Fruit fly (Drosophila melanogaster) whole organism, embryonic: ENCODE results near the gene drongo.

Source experiments
- CG10209 ChIP-seq: fragments of 200-800 bp; sonication (Bioruptor generic); optimal IDR thresholded peaks from 3 replicates; lab custom pipeline; 2017; ENCODE audit warnings: missing biosample characterization, mild to moderate bottlenecking, missing genetic modification characterization, missing genetic modification reagents
- CG12744 ChIP-seq: fragments of 200-800 bp; sonication (Bioruptor generic); optimal IDR thresholded peaks from 2 replicates; lab custom pipeline; 2016; ENCODE audit warnings: missing biosample characterization, missing genetic modification characterization
- CG12942 ChIP-seq: fragments of 200-800 bp; sonication (Bioruptor generic); optimal IDR thresholded peaks from 3 replicates; lab custom pipeline; 2016; ENCODE audit warnings: missing biosample characterization, missing genetic modification characterization
- CG14441 ChIP-seq: fragments of 200-800 bp; sonication (Bioruptor generic); IDR thresholded peaks from 2 replicates; pipeline ENCODE4 v1.3.6; 2022; ENCODE audit warnings: missing biosample characterization, missing genetic modification characterization
- CG1602 ChIP-seq: fragments of 200-800 bp; sonication (Bioruptor generic); optimal IDR thresholded peaks from 3 replicates; lab custom pipeline; 2016; ENCODE audit warnings: missing biosample characterization, missing genetic modification characterization
- CG30020 ChIP-seq: fragments of 200-800 bp; optimal IDR thresholded peaks from 2 replicates; lab custom pipeline; 2019; ENCODE audit warnings: missing biosample characterization, mild to moderate bottlenecking, missing genetic modification characterization, moderate library complexity
- CG3065 ChIP-seq: fragments of 200-800 bp; sonication (Bioruptor generic); optimal IDR thresholded peaks from 2 replicates; lab custom pipeline; 2016; ENCODE audit warnings: missing biosample characterization, missing genetic modification characterization
- CG31224 ChIP-seq: fragments of 200-800 bp; sonication (Bioruptor generic); IDR thresholded peaks from 2 replicates; pipeline ENCODE4 v1.3.6; 2022; ENCODE audit warnings: missing biosample characterization, missing genetic modification characterization
- CG32767 ChIP-seq: fragments of 200-800 bp; sonication (Bioruptor generic); IDR thresholded peaks from 2 replicates; pipeline ENCODE4 v1.3.6; 2022; ENCODE audit warnings: missing biosample characterization, missing genetic modification characterization
- CG32772 ChIP-seq: fragments of 200-800 bp; sonication (Bioruptor generic); IDR thresholded peaks from 2 replicates; pipeline ENCODE4 v1.3.6; 2022; ENCODE audit warnings: missing biosample characterization, missing genetic modification characterization
- CG34376 ChIP-seq: fragments of 200-800 bp; sonication (Bioruptor generic); optimal IDR thresholded peaks from 2 replicates; lab custom pipeline; 2018; ENCODE audit warnings: missing biosample characterization, mild to moderate bottlenecking, missing genetic modification characterization
- CG4404 ChIP-seq: fragments of 200-800 bp; sonication (Bioruptor generic); IDR thresholded peaks from 2 replicates; pipeline ENCODE4 v1.3.6; 2022; ENCODE audit warnings: missing biosample characterization, missing genetic modification characterization
- CG6791 ChIP-seq: fragments of 200-800 bp; sonication (Bioruptor generic); IDR thresholded peaks from 3 replicates; pipeline ENCODE4 v1.3.6; 2022; ENCODE audit warnings: missing biosample characterization, missing genetic modification characterization; ENCODE audit not compliant: partially characterized antibody
- CG6854 ChIP-seq: fragments of 200-800 bp; sonication (Bioruptor generic); optimal IDR thresholded peaks from 3 replicates; lab custom pipeline; 2017; ENCODE audit warnings: missing biosample characterization, mild to moderate bottlenecking, missing genetic modification characterization
- CG7372 ChIP-seq: fragments of 200-800 bp; sonication (Bioruptor generic); IDR thresholded peaks from 2 replicates; pipeline ENCODE4 v1.3.6; 2022; ENCODE audit warnings: missing biosample characterization, missing genetic modification characterization
- CG8089 ChIP-seq: fragments of 200-800 bp; sonication (Bioruptor generic); optimal IDR thresholded peaks from 3 replicates; lab custom pipeline; 2016; ENCODE audit warnings: missing biosample characterization, missing genetic modification characterization
- CG8924 ChIP-seq: fragments of 200-800 bp; optimal IDR thresholded peaks from 3 replicates; lab custom pipeline; 2019; ENCODE audit warnings: missing biosample characterization, mild to moderate bottlenecking, missing genetic modification characterization, moderate library complexity
- CTCF ChIP-seq: fragments of 200-800 bp; sonication (Bioruptor generic); optimal IDR thresholded peaks from 2 replicates; lab custom pipeline; 2017; ENCODE audit warnings: missing biosample characterization, mild to moderate bottlenecking, missing genetic modification characterization, moderate library complexity
- CkIIα-i1 ChIP-seq: fragments of 200-800 bp; sonication (Bioruptor generic); IDR thresholded peaks from 2 replicates; pipeline ENCODE4 v1.3.6; 2022; ENCODE audit warnings: missing biosample characterization, missing genetic modification characterization
- CoRest ChIP-seq: fragments of 200-800 bp; sonication (Bioruptor generic); optimal IDR thresholded peaks from 3 replicates; lab custom pipeline; 2018; ENCODE audit warnings: missing biosample characterization, mild to moderate bottlenecking, missing genetic modification characterization, moderate library complexity
- D19B ChIP-seq: fragments of 200-800 bp; sonication (Bioruptor generic); optimal IDR thresholded peaks from 2 replicates; lab custom pipeline; 2017; ENCODE audit warnings: missing biosample characterization, mild to moderate bottlenecking, missing genetic modification characterization
- Dp ChIP-seq: fragments of 200-800 bp; sonication (Bioruptor generic); optimal IDR thresholded peaks from 2 replicates; lab custom pipeline; 2018; ENCODE audit warnings: missing biosample characterization, mild to moderate bottlenecking, missing genetic modification characterization, moderate library complexity
- E2f2 ChIP-seq: fragments of 200-800 bp; sonication (Bioruptor generic); IDR thresholded peaks from 2 replicates; pipeline ENCODE4 v1.3.6; 2022; ENCODE audit warnings: missing biosample characterization, missing genetic modification characterization
- GATAe ChIP-seq: fragments of 200-800 bp; sonication (Bioruptor generic); conservative IDR thresholded peaks from 2 replicates; pipeline ENCODE4 v1.3.6; 2022; ENCODE audit warnings: missing biosample characterization, missing genetic modification characterization
- Hand ChIP-seq: fragments of 200-800 bp; sonication (Bioruptor generic); optimal IDR thresholded peaks from 2 replicates; lab custom pipeline; 2017; ENCODE audit warnings: mild to moderate bottlenecking, missing biosample characterization, missing genetic modification reagents, missing genetic modification characterization
- Hr51 ChIP-seq, 2 experiments: fragments of 200-800 bp; sonication (Bioruptor generic); optimal IDR thresholded peaks; 2 replicates in 1 of 2; 3 replicates in 1 of 2; lab custom pipeline; 2016 to 2018; ENCODE audit warnings: missing biosample characterization in 2 of 2, missing genetic modification characterization in 2 of 2, mild to moderate bottlenecking in 1 of 2, moderate library complexity in 1 of 2
- NC2β ChIP-seq: fragments of 200-800 bp; sonication (Bioruptor generic); optimal IDR thresholded peaks from 2 replicates; lab custom pipeline; 2016; ENCODE audit warnings: missing biosample characterization, missing genetic modification characterization
- NFAT ChIP-seq: fragments of 200-800 bp; sonication (Bioruptor generic); IDR thresholded peaks from 2 replicates; pipeline ENCODE4 v1.3.6; 2022; ENCODE audit warnings: missing biosample characterization, missing genetic modification characterization
- Pdp1 ChIP-seq, 2 experiments: fragments of 200-800 bp; sonication (Bioruptor generic); optimal IDR thresholded peaks; 3 replicates each; lab custom pipeline; 2016; ENCODE audit warnings: missing biosample characterization in 2 of 2, missing genetic modification characterization in 2 of 2, mild to moderate bottlenecking in 1 of 2, moderate library complexity in 1 of 2
- Sin3A ChIP-seq: fragments of >200 bp; optimal IDR thresholded peaks from 2 replicates; lab custom pipeline; 2018
- Six4 ChIP-seq: fragments of 200-800 bp; sonication (Bioruptor generic); optimal IDR thresholded peaks from 2 replicates; lab custom pipeline; 2016; ENCODE audit warnings: missing biosample characterization, missing genetic modification characterization
- Sox100B ChIP-seq: fragments of 200-800 bp; sonication (Bioruptor generic); optimal IDR thresholded peaks from 3 replicates; lab custom pipeline; 2018; ENCODE audit warnings: missing biosample characterization, mild to moderate bottlenecking, missing genetic modification characterization
- Stat92E ChIP-seq, 3 experiments: fragments of >200 bp in 2 of 3; fragments of 200-800 bp in 1 of 3; sonication (Bioruptor generic) in 1 of 3; optimal IDR thresholded peaks; 2 replicates each; lab custom pipeline; 2017 to 2019; ENCODE audit warnings: missing biosample characterization in 3 of 3, missing genetic modification characterization in 3 of 3, mild to moderate bottlenecking in 1 of 3, moderate library complexity in 1 of 3
- YL-1 ChIP-seq: fragments of 200-800 bp; sonication (Bioruptor generic); optimal IDR thresholded peaks from 3 replicates; lab custom pipeline; 2017; ENCODE audit warnings: missing biosample characterization, mild to moderate bottlenecking, missing genetic modification characterization
- ato ChIP-seq: fragments of 200-800 bp; sonication (Bioruptor generic); IDR thresholded peaks from 2 replicates; pipeline ENCODE4 v1.3.6; 2022; ENCODE audit warnings: missing biosample characterization, missing genetic modification characterization; ENCODE audit not compliant: partially characterized antibody
- bsh ChIP-seq, 2 experiments: fragments of 200-800 bp; sonication (Bioruptor generic); optimal IDR thresholded peaks; 2 replicates each; lab custom pipeline; 2017 to 2018; ENCODE audit warnings: mild to moderate bottlenecking in 2 of 2, missing biosample characterization in 2 of 2, missing genetic modification characterization in 2 of 2, moderate library complexity in 1 of 2
- dmrt11E ChIP-seq: fragments of 200-800 bp; sonication (Bioruptor generic); optimal IDR thresholded peaks from 3 replicates; lab custom pipeline; 2018; ENCODE audit warnings: missing biosample characterization, mild to moderate bottlenecking, missing genetic modification characterization, moderate library complexity
- fd102C ChIP-seq: fragments of 200-800 bp; sonication (Bioruptor generic); optimal IDR thresholded peaks from 2 replicates; lab custom pipeline; 2018; ENCODE audit warnings: missing biosample characterization, mild to moderate bottlenecking, missing genetic modification characterization, moderate library complexity
- lola ChIP-seq, 3 experiments: fragments of >200 bp in 2 of 3; fragments of 200-800 bp in 1 of 3; sonication (Bioruptor generic) in 1 of 3; optimal IDR thresholded peaks; 2 replicates each; lab custom pipeline; 2017 to 2019; ENCODE audit warnings: missing biosample characterization in 3 of 3, missing genetic modification characterization in 3 of 3, mild to moderate bottlenecking in 1 of 3, moderate library complexity in 1 of 3
- nom ChIP-seq: fragments of 200-800 bp; sonication (Bioruptor generic); optimal IDR thresholded peaks from 2 replicates; lab custom pipeline; 2017; ENCODE audit warnings: missing biosample characterization, missing genetic modification characterization, mild to moderate bottlenecking, moderate library complexity, missing genetic modification reagents
- odd ChIP-seq: fragments of 200-800 bp; sonication (Bioruptor generic); optimal IDR thresholded peaks from 2 replicates; lab custom pipeline; 2017; ENCODE audit warnings: missing biosample characterization, mild to moderate bottlenecking, missing genetic modification characterization
- pan ChIP-seq, 4 experiments: fragments of >200 bp in 3 of 4; fragments of 200-800 bp in 1 of 4; sonication (Bioruptor generic) in 1 of 4; optimal IDR thresholded peaks in 3 of 4; IDR thresholded peaks in 1 of 4; 2 replicates each; pipeline versions ENCODE4 v1.3.6 to Lab custom; 2017 to 2022; ENCODE audit warnings: missing biosample characterization in 2 of 4, missing genetic modification characterization in 2 of 4, mixed read lengths in 1 of 4
- pb ChIP-seq: fragments of 200-800 bp; sonication (Bioruptor generic); optimal IDR thresholded peaks from 3 replicates; lab custom pipeline; 2016; ENCODE audit warnings: missing biosample characterization, missing genetic modification characterization
- pita ChIP-seq: fragments of 200-800 bp; sonication (Bioruptor generic); optimal IDR thresholded peaks from 2 replicates; lab custom pipeline; 2017; ENCODE audit warnings: missing biosample characterization, mild to moderate bottlenecking, missing genetic modification characterization
- stc ChIP-seq: fragments of 200-800 bp; sonication (Bioruptor generic); IDR thresholded peaks from 2 replicates; pipeline ENCODE4 v1.3.6; 2022; ENCODE audit warnings: missing biosample characterization, missing genetic modification characterization
- tio ChIP-seq: fragments of 200-800 bp; sonication (Bioruptor generic); optimal IDR thresholded peaks from 2 replicates; lab custom pipeline; 2017; ENCODE audit warnings: missing biosample characterization, missing genetic modification characterization, inconsistent platforms
- vnd ChIP-seq: fragments of 200-800 bp; sonication (Bioruptor generic); IDR thresholded peaks from 3 replicates; pipeline ENCODE4 v1.3.6; 2022; ENCODE audit warnings: missing biosample characterization, missing genetic modification characterization; ENCODE audit not compliant: partially characterized antibody
- wdn ChIP-seq: fragments of 200-800 bp; sonication (Bioruptor generic); IDR thresholded peaks from 2 replicates; pipeline ENCODE4 v1.3.6; 2022; ENCODE audit warnings: missing biosample characterization, missing genetic modification characterization
- wor ChIP-seq: fragments of 200-800 bp; sonication (Bioruptor generic); IDR thresholded peaks from 2 replicates; pipeline ENCODE4 v1.3.6; 2022; ENCODE audit warnings: missing biosample characterization, missing genetic modification characterization

Gene drongo

dm6 chr2L:857897-858517 lies 7.1 kb upstream of the drongo start (continued):
- TF ChIP-seq Dp: no peak
- TF ChIP-seq CoRest: peak; percentile 54
- TF ChIP-seq Six4 (GFP tag; lab: Kevin White, UChicago): peak; percentile 55
- no peak for TF ChIP-seq wdn (GFP tag; lab: Robert Waterston, UW)
- TF ChIP-seq CkIIα-i1 (GFP tag; lab: Robert Waterston, UW): no peak
- TF ChIP-seq CG12942: no peak
- no peak for TF ChIP-seq ato
- no peak for TF ChIP-seq YL-1
- TF ChIP-seq Hand: no peak
- no peak for TF ChIP-seq CG8089
- TF ChIP-seq Sin3A (lab: Kevin White, UChicago): no peak
- no peak for TF ChIP-seq fd102C (GFP tag; lab: Kevin White, UChicago)
- no peak for TF ChIP-seq pita (GFP tag; lab: Kevin White, UChicago)
- no peak for TF ChIP-seq CG30020 (tag; lab: Kevin White, UChicago)
- TF ChIP-seq Hr51 (GFP tag; optimal IDR thresholded peaks at IDR 0.05; lab: Kevin White, UChicago): peak in 1 of 2 experiments; percentile 55
- TF ChIP-seq CG6854 (GFP tag; lab: Kevin White, UChicago): peak; percentile 16
- TF ChIP-seq CG31224 (GFP tag; lab: Robert Waterston, UW): peak; percentile 36; the same call in 1 of the 2 replicates
- TF ChIP-seq vnd: no peak
- peak; percentile 47; the same call in 1 of the 2 replicates for TF ChIP-seq E2f2 (GFP tag; lab: Robert Waterston, UW)
- TF ChIP-seq odd (GFP tag; lab: Kevin White, UChicago): peak; percentile 46
- no peak for TF ChIP-seq CTCF (GFP tag; lab: Kevin White, UChicago)
- TF ChIP-seq CG6791: no peak
- no peak; the same call in 1 of the 2 replicates for TF ChIP-seq GATAe (GFP tag; lab: Robert Waterston, UW)
- no peak for TF ChIP-seq D19B (GFP tag; lab: Kevin White, UChicago)
- TF ChIP-seq CG34376 (GFP tag; lab: Kevin White, UChicago): peak; percentile 7
- peak; percentile 30 for TF ChIP-seq CG1602 (GFP tag; lab: Kevin White, UChicago)
- no peak for TF ChIP-seq CG4404
- peak; percentile 67 for TF ChIP-seq CG14441 (GFP tag; lab: Robert Waterston, UW)
- TF ChIP-seq pb (GFP tag; lab: Kevin White, UChicago): no peak
- peak; percentile 12 for TF ChIP-seq Sox100B
- peak; percentile 46; the same call in 1 of the 2 replicates for TF ChIP-seq CG32767
- peak; percentile 41 for TF ChIP-seq NC2β
- TF ChIP-seq stc (GFP tag; lab: Robert Waterston, UW): peak; percentile 52
- no peak for TF ChIP-seq CG12744 (GFP tag; lab: Kevin White, UChicago)
- 0 out of 2 replicates have a peak, but pooled peaks have one; percentile 12 for TF ChIP-seq CG7372 (GFP tag; lab: Robert Waterston, UW)
- peak; percentile 51; the same call in 1 of the 2 replicates for TF ChIP-seq CG32772 (GFP tag; lab: Robert Waterston, UW)
- peak in 1 of 3 experiments; percentile 7 for TF ChIP-seq lola (GFP tag; optimal IDR thresholded peaks at IDR 0.05; lab: Kevin White, UChicago)
- peak; percentile 47 for TF ChIP-seq CG10209 (GFP tag; lab: Kevin White, UChicago)
- TF ChIP-seq Pdp1 (GFP tag; optimal IDR thresholded peaks at IDR 0.05; lab: Kevin White, UChicago): peak; percentile 56 to 57
- no peak for TF ChIP-seq nom (GFP tag; lab: Kevin White, UChicago)
- no peak for TF ChIP-seq pan (optimal IDR thresholded peaks at IDR 0.05; lab: Kevin White, UChicago)
- TF ChIP-seq pan (GFP tag; optimal IDR thresholded peaks at IDR 0.05 in 1 of 2, IDR thresholded peaks at IDR 0.05 in 1 of 2): peak in 1 of 2 experiments; percentile 56
- TF ChIP-seq wor (GFP tag; lab: Robert Waterston, UW): no peak
- TF ChIP-seq tio: no peak
- no peak for TF ChIP-seq NFAT (GFP tag; lab: Robert Waterston, UW)
- TF ChIP-seq CG3065: no peak
- TF ChIP-seq bsh (GFP tag; optimal IDR thresholded peaks at IDR 0.05; lab: Kevin White, UChicago): peak in 1 of 2 experiments; percentile 59
- TF ChIP-seq CG8924: peak; percentile 73
- peak; percentile 25 for TF ChIP-seq dmrt11E
- TF ChIP-seq Stat92E (GFP tag; optimal IDR thresholded peaks at IDR 0.05; lab: Kevin White, UChicago): no peak
